Worm (Caenorhabditis elegans): ENCODE results near the gene cyd-1.

ce11 chrII:12944587-12945126 lies 35.7 kb upstream of the cyd-1 start:
- TF ChIP-seq sma-9 (GFP tag; optimal IDR thresholded peaks at IDR 0.05) (peak; percentile 88), sma-9 (tag; optimal IDR thresholded peaks at IDR 0.05) (no peak), fos-1 (tag; optimal IDR thresholded peaks at IDR 0.05) (peak; percentile 70), ZK546.5 (tag; optimal IDR thresholded peaks at IDR 0.05) (peak; percentile 34), lin-39 (tag; optimal IDR thresholded peaks at IDR 0.05) (no peak)
